Fruit fly (Drosophila melanogaster) whole organism, prepupa: ENCODE results near the gene Rrp45.

Source experiments
- Blimp-1 ChIP-seq: fragments of 200-800 bp; sonication (Bioruptor generic); optimal IDR thresholded peaks from 3 replicates; lab custom pipeline; 2017; ENCODE audit warnings: missing biosample characterization, missing genetic modification characterization, mild to moderate bottlenecking, moderate library complexity, missing genetic modification reagents
- CG10669 ChIP-seq: fragments of 200-800 bp; sonication (Bioruptor generic); optimal IDR thresholded peaks from 3 replicates; lab custom pipeline; 2018; ENCODE audit warnings: missing biosample characterization, mild to moderate bottlenecking, missing genetic modification characterization, moderate library complexity
- CG11294 ChIP-seq: fragments of 200-800 bp; sonication (Bioruptor generic); IDR thresholded peaks from 2 replicates; pipeline ENCODE4 v1.3.6; 2022; ENCODE audit warnings: missing biosample characterization, missing genetic modification characterization
- CG11762 ChIP-seq: fragments of 200-800 bp; sonication (Bioruptor generic); optimal IDR thresholded peaks from 3 replicates; lab custom pipeline; 2016; ENCODE audit warnings: missing biosample characterization, missing genetic modification characterization; ENCODE audit not compliant: insufficient read depth
- CG15336 ChIP-seq: fragments of 200-800 bp; sonication (Bioruptor generic); IDR thresholded peaks from 2 replicates; pipeline ENCODE4 v1.3.6; 2022; ENCODE audit warnings: missing biosample characterization, missing genetic modification characterization
- CG16779 ChIP-seq: fragments of 200-800 bp; sonication (Bioruptor generic); optimal IDR thresholded peaks from 3 replicates; lab custom pipeline; 2017; ENCODE audit warnings: missing biosample characterization, mild to moderate bottlenecking, missing genetic modification characterization
- CG31627 ChIP-seq: fragments of 200-800 bp; sonication (Bioruptor generic); optimal IDR thresholded peaks from 3 replicates; lab custom pipeline; 2016; ENCODE audit warnings: missing biosample characterization, missing genetic modification characterization
- CG32006 ChIP-seq: fragments of 200-800 bp; sonication (Bioruptor generic); optimal IDR thresholded peaks from 3 replicates; lab custom pipeline; 2017; ENCODE audit warnings: missing biosample characterization, mild to moderate bottlenecking, missing genetic modification characterization
- CG4318 ChIP-seq: fragments of 200-800 bp; sonication (Bioruptor generic); optimal IDR thresholded peaks from 3 replicates; lab custom pipeline; 2017; ENCODE audit warnings: missing biosample characterization, mild to moderate bottlenecking, missing genetic modification characterization
- CG6163 ChIP-seq: fragments of 200-800 bp; sonication (Bioruptor generic); IDR thresholded peaks from 3 replicates; pipeline ENCODE4 v1.3.6; 2022; ENCODE audit warnings: missing biosample characterization, missing genetic modification characterization
- CG6276 ChIP-seq: fragments of 200-800 bp; sonication (Bioruptor generic); optimal IDR thresholded peaks from 2 replicates; lab custom pipeline; 2017; ENCODE audit warnings: missing biosample characterization, mild to moderate bottlenecking, missing genetic modification characterization
- CG6792 ChIP-seq: fragments of 200-800 bp; sonication (Bioruptor generic); optimal IDR thresholded peaks from 3 replicates; lab custom pipeline; 2016; ENCODE audit warnings: missing biosample characterization, missing genetic modification characterization
- CG6808 ChIP-seq: fragments of 200-800 bp; sonication (Bioruptor generic); optimal IDR thresholded peaks from 3 replicates; lab custom pipeline; 2017; ENCODE audit warnings: missing biosample characterization, missing genetic modification characterization, mild to moderate bottlenecking, moderate library complexity, missing genetic modification reagents
- CG6854 ChIP-seq: fragments of 200-800 bp; sonication (Bioruptor generic); optimal IDR thresholded peaks from 2 replicates; lab custom pipeline; 2017; ENCODE audit warnings: missing biosample characterization, mild to moderate bottlenecking, missing genetic modification characterization
- CG7368 ChIP-seq: fragments of 200-800 bp; sonication (Bioruptor generic); optimal IDR thresholded peaks from 3 replicates; lab custom pipeline; 2016; ENCODE audit warnings: missing biosample characterization, missing genetic modification characterization
- CG8119 ChIP-seq: fragments of 200-800 bp; sonication (Bioruptor generic); IDR thresholded peaks from 3 replicates; pipeline ENCODE4 v1.3.6; 2022; ENCODE audit warnings: missing biosample characterization, missing genetic modification characterization
- CG8319 ChIP-seq: fragments of 200-800 bp; sonication (Bioruptor generic); optimal IDR thresholded peaks from 3 replicates; lab custom pipeline; 2016; ENCODE audit warnings: missing biosample characterization, missing genetic modification characterization
- CG8632 ChIP-seq: fragments of 200-800 bp; sonication (Bioruptor generic); optimal IDR thresholded peaks from 3 replicates; lab custom pipeline; 2016; ENCODE audit warnings: missing biosample characterization, missing genetic modification characterization
- CG9139 ChIP-seq: fragments of 200-800 bp; sonication (Bioruptor generic); optimal IDR thresholded peaks from 3 replicates; lab custom pipeline; 2017; ENCODE audit warnings: missing biosample characterization, mild to moderate bottlenecking, missing genetic modification characterization
- Eip75B ChIP-seq: fragments of 200-800 bp; sonication (Bioruptor generic); optimal IDR thresholded peaks from 3 replicates; lab custom pipeline; 2016; ENCODE audit warnings: missing biosample characterization, missing genetic modification characterization
- Eip78C ChIP-seq: fragments of 200-800 bp; sonication (Bioruptor generic); peaks from one replicate; lab custom pipeline; 2016; ENCODE audit warnings: missing biosample characterization, missing genetic modification characterization
- Ets96B ChIP-seq: fragments of 200-800 bp; optimal IDR thresholded peaks from 2 replicates; lab custom pipeline; 2019; ENCODE audit warnings: missing biosample characterization, mild to moderate bottlenecking, missing genetic modification characterization, moderate library complexity
- Gug ChIP-seq: fragments of 200-800 bp; sonication (Bioruptor generic); IDR thresholded peaks from 2 replicates; pipeline ENCODE4 v1.3.6; 2022; ENCODE audit warnings: missing biosample characterization, missing genetic modification characterization
- Hr39 ChIP-seq: fragments of 200-800 bp; sonication (Bioruptor generic); optimal IDR thresholded peaks from 2 replicates; lab custom pipeline; 2016; ENCODE audit warnings: missing biosample characterization, missing genetic modification characterization
- Hr4 ChIP-seq: fragments of 200-800 bp; sonication (Bioruptor generic); optimal IDR thresholded peaks from 3 replicates; lab custom pipeline; 2016; ENCODE audit warnings: missing biosample characterization, missing genetic modification characterization
- Met ChIP-seq: fragments of 200-800 bp; sonication (Bioruptor generic); optimal IDR thresholded peaks from 3 replicates; lab custom pipeline; 2016; ENCODE audit warnings: missing biosample characterization, missing genetic modification characterization
- OdsH ChIP-seq: fragments of 200-800 bp; sonication (Bioruptor generic); optimal IDR thresholded peaks from 3 replicates; lab custom pipeline; 2016; ENCODE audit warnings: missing biosample characterization, missing genetic modification characterization
- Smox ChIP-seq: fragments of 200-800 bp; sonication (Bioruptor generic); optimal IDR thresholded peaks from 3 replicates; lab custom pipeline; 2016; ENCODE audit warnings: missing biosample characterization, missing genetic modification characterization
- Sox14 ChIP-seq: fragments of 200-800 bp; sonication (Bioruptor generic); optimal IDR thresholded peaks from 3 replicates; lab custom pipeline; 2016; ENCODE audit warnings: missing biosample characterization, missing genetic modification characterization
- acj6 ChIP-seq: fragments of 200-800 bp; sonication (Bioruptor generic); optimal IDR thresholded peaks from 3 replicates; lab custom pipeline; 2016; ENCODE audit warnings: missing biosample characterization, missing genetic modification characterization
- cyc ChIP-seq: fragments of 200-800 bp; sonication (Bioruptor generic); optimal IDR thresholded peaks from 3 replicates; lab custom pipeline; 2016; ENCODE audit warnings: missing biosample characterization, missing genetic modification characterization
- eg ChIP-seq: fragments of 200-800 bp; sonication (Bioruptor generic); IDR thresholded peaks from 3 replicates; pipeline ENCODE4 v1.3.6; 2022; ENCODE audit warnings: missing biosample characterization, missing genetic modification characterization
- esn ChIP-seq: fragments of 200-800 bp; sonication (Bioruptor generic); optimal IDR thresholded peaks from 2 replicates; lab custom pipeline; 2016; ENCODE audit warnings: missing biosample characterization, mild to moderate bottlenecking, missing genetic modification characterization, moderate library complexity
- fd59A ChIP-seq: fragments of 200-800 bp; sonication (Bioruptor generic); optimal IDR thresholded peaks from 2 replicates; lab custom pipeline; 2017; ENCODE audit warnings: missing biosample characterization, mild to moderate bottlenecking, missing genetic modification characterization, missing genetic modification reagents
- fd85E ChIP-seq: fragments of 200-800 bp; sonication (Bioruptor generic); optimal IDR thresholded peaks from 3 replicates; lab custom pipeline; 2016; ENCODE audit warnings: missing biosample characterization, missing genetic modification characterization
- fkh ChIP-seq: fragments of 200-800 bp; sonication (Bioruptor generic); optimal IDR thresholded peaks from 3 replicates; lab custom pipeline; 2017; ENCODE audit warnings: missing biosample characterization, mild to moderate bottlenecking, missing genetic modification characterization, moderate library complexity
- net ChIP-seq: fragments of 200-800 bp; sonication (Bioruptor generic); optimal IDR thresholded peaks from 3 replicates; lab custom pipeline; 2016; ENCODE audit warnings: missing biosample characterization, missing genetic modification characterization
- pdm3 ChIP-seq: fragments of 200-800 bp; sonication (Bioruptor generic); optimal IDR thresholded peaks from 3 replicates; lab custom pipeline; 2016; ENCODE audit warnings: missing biosample characterization, missing genetic modification characterization
- salr ChIP-seq, 2 experiments: fragments of 200-800 bp; sonication (Bioruptor generic); optimal IDR thresholded peaks; 3 replicates each; lab custom pipeline; 2016 to 2018; ENCODE audit warnings: missing biosample characterization in 2 of 2, missing genetic modification characterization in 2 of 2, mild to moderate bottlenecking in 1 of 2
- svp ChIP-seq: fragments of 200-800 bp; sonication (Bioruptor generic); peaks from one replicate; lab custom pipeline; 2016; ENCODE audit warnings: missing biosample characterization, missing genetic modification characterization
- vri ChIP-seq: fragments of 200-800 bp; sonication (Bioruptor generic); optimal IDR thresholded peaks from 3 replicates; lab custom pipeline; 2016; ENCODE audit warnings: missing biosample characterization, mild to moderate bottlenecking, missing genetic modification characterization

The Rrp45 gene

dm6 chrX:16821216-16821615, 30.1 kb upstream of the Rrp45 start (continued):
- peak; percentile 12 for TF ChIP-seq net
- peak; percentile 62; the same call in 2 of the 3 replicates for TF ChIP-seq CG8119 (GFP tag; lab: Robert Waterston, UW)
- TF ChIP-seq Ets96B (tag; lab: Kevin White, UChicago), result no peak
- TF ChIP-seq Gug (GFP tag; lab: Robert Waterston, UW), result no peak
- no peak for TF ChIP-seq esn
- TF ChIP-seq CG15336 (GFP tag; lab: Robert Waterston, UW), result peak; percentile 70
- peak; percentile 78 for TF ChIP-seq Eip78C (GFP tag; lab: Kevin White, UChicago)
- peak; percentile 13 for TF ChIP-seq acj6
- TF ChIP-seq CG10669 (GFP tag; lab: Kevin White, UChicago), result peak; percentile 5
- no peak for TF ChIP-seq CG6808 (GFP tag; lab: Kevin White, UChicago)
- TF ChIP-seq CG31627 (GFP tag; lab: Kevin White, UChicago), result no peak
- TF ChIP-seq CG9139 (GFP tag; lab: Kevin White, UChicago), result no peak
- peak; percentile 6; the same call in 1 of the 2 replicates for TF ChIP-seq CG11294 (GFP tag; lab: Robert Waterston, UW)
- TF ChIP-seq CG16779, result no peak
- TF ChIP-seq CG8632 (GFP tag; lab: Kevin White, UChicago), result no peak
- no peak for TF ChIP-seq Met (GFP tag; lab: Kevin White, UChicago)
- TF ChIP-seq OdsH, result peak; percentile 31
- no peak for TF ChIP-seq CG6792 (GFP tag; lab: Kevin White, UChicago)
- no peak for TF ChIP-seq fd59A (GFP tag; lab: Kevin White, UChicago)
- peak; percentile 40 for TF ChIP-seq Hr4 (GFP tag; lab: Kevin White, UChicago)
- no peak for TF ChIP-seq Smox
- no peak for TF ChIP-seq fd85E (GFP tag; lab: Kevin White, UChicago)
- TF ChIP-seq CG8319 (GFP tag; lab: Kevin White, UChicago), result no peak
- no peak for TF ChIP-seq cyc (GFP tag; lab: Kevin White, UChicago)
- TF ChIP-seq Hr39 (GFP tag; lab: Kevin White, UChicago), result no peak
- peak; percentile 51 for TF ChIP-seq CG6276 (GFP tag; lab: Kevin White, UChicago)
- no peak for TF ChIP-seq Sox14

- no peak for TF ChIP-seq acj6
- TF ChIP-seq Eip75B (GFP tag; lab: Kevin White, UChicago), result no peak
- TF ChIP-seq, all 60 proteins: peak for 0
Observed at dm6 chrX:16820665-16821064, 29.6 kb upstream of the Rrp45 start.

- TF ChIP-seq CG32006 (GFP tag; lab: Kevin White, UChicago) (no peak), svp (GFP tag; lab: Kevin White, UChicago) (peak; percentile 92)
Observed at dm6 chrX:16818186-16818585, 27.1 kb upstream of the Rrp45 start.

dm6 chrX:16816500-16816899, 25.4 kb upstream of the Rrp45 start:
- TF ChIP-seq svp (GFP tag; lab: Kevin White, UChicago) (peak; percentile 43), CG6163 (no peak), eg (GFP tag; lab: Robert Waterston, UW) (0 out of 3 replicates have a peak, but pooled peaks have one; percentile 9), CG32006 (GFP tag; lab: Kevin White, UChicago) (peak; percentile 30), Eip78C (GFP tag; lab: Kevin White, UChicago) (peak; percentile 54)

- peak; percentile 37 for TF ChIP-seq Hr4 (GFP tag; lab: Kevin White, UChicago)
- no peak for TF ChIP-seq Hr39 (GFP tag; lab: Kevin White, UChicago)
- TF ChIP-seq Met (GFP tag; lab: Kevin White, UChicago), result peak; percentile 10
- TF ChIP-seq CG6854 (GFP tag; lab: Kevin White, UChicago), result no peak
- TF ChIP-seq CG8319 (GFP tag; lab: Kevin White, UChicago), result no peak
- TF ChIP-seq CG6276 (GFP tag; lab: Kevin White, UChicago), result peak; percentile 35
- TF ChIP-seq CG31627 (GFP tag; lab: Kevin White, UChicago), result no peak
- TF ChIP-seq eg (GFP tag; lab: Robert Waterston, UW), result peak; percentile 68; the same call in 2 of the 3 replicates
- TF ChIP-seq CG6792 (GFP tag; lab: Kevin White, UChicago), result no peak
- TF ChIP-seq fkh (GFP tag; lab: Kevin White, UChicago), result no peak
- no peak for TF ChIP-seq fd59A (GFP tag; lab: Kevin White, UChicago)
- peak; percentile 22 for TF ChIP-seq pdm3 (GFP tag; lab: Kevin White, UChicago)
- TF ChIP-seq fd85E (GFP tag; lab: Kevin White, UChicago), result no peak
- peak; percentile 39 for TF ChIP-seq CG10669 (GFP tag; lab: Kevin White, UChicago)
- TF ChIP-seq vri (GFP tag; lab: Kevin White, UChicago), result no peak
- TF ChIP-seq cyc (GFP tag; lab: Kevin White, UChicago), result no peak
- peak; percentile 26 for TF ChIP-seq CG4318 (GFP tag; lab: Kevin White, UChicago)
- TF ChIP-seq Gug (GFP tag; lab: Robert Waterston, UW), result peak; percentile 55
- no peak for TF ChIP-seq esn
- TF ChIP-seq Eip75B (GFP tag; lab: Kevin White, UChicago), result peak; percentile 15
- TF ChIP-seq CG11762 (GFP tag; lab: Kevin White, UChicago), result no peak
- TF ChIP-seq salr (GFP tag; optimal IDR thresholded peaks at IDR 0.05; lab: Kevin White, UChicago), result peak in 1 of 2 experiments; percentile 27
- peak; percentile 72 for TF ChIP-seq CG8119 (GFP tag; lab: Robert Waterston, UW)
- TF ChIP-seq Blimp-1 (GFP tag; lab: Kevin White, UChicago), result no peak
- TF ChIP-seq CG7368 (GFP tag; lab: Kevin White, UChicago), result no peak
- TF ChIP-seq CG9139 (GFP tag; lab: Kevin White, UChicago), result no peak
- peak; percentile 59; the same call in 1 of the 3 replicates for TF ChIP-seq CG6163
Observed at dm6 chrX:16815168-16815567, 24.1 kb upstream of the Rrp45 start.
